Worm (Caenorhabditis elegans): ENCODE data around the gene Y51H4A.8.

ce11 chrIV:16627676-16628075 lies 49.3 kb upstream of the Y51H4A.8 start, which contains the start of gene fipr-28:
- TF ChIP-seq pros-1 (tag; optimal IDR thresholded peaks at IDR 0.05) (no peak), ceh-9 (tag; optimal IDR thresholded peaks at IDR 0.05) (no peak), ama-1 (optimal IDR thresholded peaks at IDR 0.05) (no peak), sox-4 (tag; optimal IDR thresholded peaks at IDR 0.05) (no peak), pag-3 (tag; optimal IDR thresholded peaks at IDR 0.05; ENCODE audit: borderline replicate concordance) (no peak)

Data from whole organism, late embryonic.